Fruit fly (Drosophila melanogaster): ENCODE results near the gene CLIP-190.

DNA sequence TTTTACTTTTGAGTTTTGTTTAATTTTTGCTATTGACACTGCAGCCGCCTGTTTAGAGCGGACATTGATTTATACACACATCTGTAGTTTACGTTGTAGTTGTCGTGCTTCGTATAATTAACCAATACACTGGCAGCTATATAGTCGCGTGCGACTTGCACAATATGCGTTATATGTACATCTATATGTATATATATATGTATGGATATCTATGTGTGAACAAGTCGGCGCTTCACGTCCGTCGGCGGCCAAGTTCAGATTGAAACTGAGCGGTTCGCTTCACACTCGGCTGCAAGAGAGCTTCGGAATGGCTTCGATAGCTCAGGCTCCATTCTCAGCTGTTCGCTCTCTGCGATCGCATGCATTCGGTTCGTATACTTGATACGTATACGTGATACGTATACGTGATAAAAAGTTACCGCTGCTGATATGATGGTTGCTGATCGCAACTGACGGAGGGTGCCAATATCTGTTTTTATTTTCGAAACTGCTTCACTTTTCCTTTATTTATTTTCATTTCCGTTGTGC, 43.5 kb downstream of the CLIP-190 start:
- TF ChIP-seq h (optimal IDR thresholded peaks at IDR 0.05) (no peak), Camta (GFP tag; optimal IDR thresholded peaks at IDR 0.05) (no peak), Deaf1 (tag; optimal IDR thresholded peaks at IDR 0.05) (peak; percentile 95), CG8281 (tag; optimal IDR thresholded peaks at IDR 0.05) (no peak)
